Fruit fly (Drosophila melanogaster): Measurements from ENCODE around the gene CG15034.

The CG15034 gene

dm6 chrX:7304798-7305447 lies 42.4 kb downstream of the CG15034 start:
- TF ChIP-seq CG17806 (tag; optimal IDR thresholded peaks at IDR 0.05): no peak
- TF ChIP-seq CG8159 (tag; optimal IDR thresholded peaks at IDR 0.05): peak; percentile 20
- TF ChIP-seq CG14655 (GFP tag; optimal IDR thresholded peaks at IDR 0.05): peak; percentile 23
- no peak for TF ChIP-seq CG8301 (tag; optimal IDR thresholded peaks at IDR 0.05)
- TF ChIP-seq fd96Ca (GFP tag; IDR thresholded peaks at IDR 0.05): no peak
- peak; percentile 31 for TF ChIP-seq CG9948 (tag; optimal IDR thresholded peaks at IDR 0.05)
- TF ChIP-seq CG32121 (GFP tag; IDR thresholded peaks at IDR 0.05): no peak
- TF ChIP-seq CG12605 (GFP tag; IDR thresholded peaks at IDR 0.05): peak; percentile 44; the same call in 1 of the 2 replicates
- no peak for TF ChIP-seq Ets98B (GFP tag; IDR thresholded peaks at IDR 0.05)
- no peak for TF ChIP-seq D1 (tag; optimal IDR thresholded peaks at IDR 0.05)
- peak; percentile 43 for TF ChIP-seq Pif1B (GFP tag; optimal IDR thresholded peaks at IDR 0.05)
- TF ChIP-seq CG13204 (GFP tag; optimal IDR thresholded peaks at IDR 0.05): peak; percentile 72
- no peak for TF ChIP-seq CG4496 (GFP tag; IDR thresholded peaks at IDR 0.05)
- TF ChIP-seq CG10348 (GFP tag; IDR thresholded peaks at IDR 0.05): no peak
- peak; percentile 74 for TF ChIP-seq gl (tag; optimal IDR thresholded peaks at IDR 0.05)
- TF ChIP-seq CG15710 (tag; optimal IDR thresholded peaks at IDR 0.05): peak; percentile 51
- TF ChIP-seq EcR (GFP tag; optimal IDR thresholded peaks at IDR 0.05): peak; percentile 45
- peak; percentile 59 for TF ChIP-seq CG34367 (tag; optimal IDR thresholded peaks at IDR 0.05)
- TF ChIP-seq Snoo (tag; optimal IDR thresholded peaks at IDR 0.05): peak; percentile 29
- no peak for TF ChIP-seq rn (GFP tag; IDR thresholded peaks at IDR 0.05)
- peak; percentile 30 for TF ChIP-seq Pif1A (GFP tag; optimal IDR thresholded peaks at IDR 0.05)

- TF ChIP-seq EcR (GFP tag; optimal IDR thresholded peaks at IDR 0.05) (peak; percentile 62), CG4496 (GFP tag; IDR thresholded peaks at IDR 0.05) (peak; percentile 20; the same call in 1 of the 3 replicates), CG13204 (GFP tag; optimal IDR thresholded peaks at IDR 0.05) (no peak)
Observed at dm6 chrX:7303848-7304427, 43.4 kb downstream of the CG15034 start.

dm6 chrX:7302329-7302728 lies 45.0 kb downstream of the CG15034 start:
- TF ChIP-seq fd96Ca (GFP tag; IDR thresholded peaks at IDR 0.05) (peak; percentile 82), CG10348 (GFP tag; IDR thresholded peaks at IDR 0.05) (no peak), CG13204 (GFP tag; optimal IDR thresholded peaks at IDR 0.05) (peak; percentile 67), Snoo (tag; optimal IDR thresholded peaks at IDR 0.05) (peak; percentile 92), rn (GFP tag; IDR thresholded peaks at IDR 0.05) (peak; percentile 75), Pif1A (GFP tag; optimal IDR thresholded peaks at IDR 0.05) (peak; percentile 92), CG9948 (tag; optimal IDR thresholded peaks at IDR 0.05) (peak; percentile 96), CG32121 (GFP tag; IDR thresholded peaks at IDR 0.05) (peak; percentile 58), CG8301 (tag; optimal IDR thresholded peaks at IDR 0.05) (peak; percentile 87), CG14655 (GFP tag; optimal IDR thresholded peaks at IDR 0.05) (peak; percentile 93), gl (tag; optimal IDR thresholded peaks at IDR 0.05) (peak; percentile 89), CG4496 (GFP tag; IDR thresholded peaks at IDR 0.05) (peak; percentile 92), CG17806 (tag; optimal IDR thresholded peaks at IDR 0.05) (peak; percentile 96), EcR (GFP tag; optimal IDR thresholded peaks at IDR 0.05) (peak; percentile 9), Pif1B (GFP tag; optimal IDR thresholded peaks at IDR 0.05) (peak; percentile 79), Ets98B (GFP tag; IDR thresholded peaks at IDR 0.05) (peak; percentile 75), D1 (tag; optimal IDR thresholded peaks at IDR 0.05) (peak; percentile 68), CG15710 (tag; optimal IDR thresholded peaks at IDR 0.05) (peak; percentile 96), CG8159 (tag; optimal IDR thresholded peaks at IDR 0.05) (peak; percentile 96), CG34367 (tag; optimal IDR thresholded peaks at IDR 0.05) (peak; percentile 96), CG12605 (GFP tag; IDR thresholded peaks at IDR 0.05) (peak; percentile 83)

dm6 chrX:7301351-7302328 lies 45.7 kb downstream of the CG15034 start:
- TF ChIP-seq Pif1B (GFP tag; optimal IDR thresholded peaks at IDR 0.05) (peak; percentile 30), CG15710 (tag; optimal IDR thresholded peaks at IDR 0.05) (peak; percentile 77), CG12605 (GFP tag; IDR thresholded peaks at IDR 0.05) (0 out of 2 replicates have a peak, but pooled peaks have one; percentile 1), D1 (tag; optimal IDR thresholded peaks at IDR 0.05) (no peak), CG14655 (GFP tag; optimal IDR thresholded peaks at IDR 0.05) (peak; percentile 89), Snoo (tag; optimal IDR thresholded peaks at IDR 0.05) (peak; percentile 31), gl (tag; optimal IDR thresholded peaks at IDR 0.05) (no peak), Pif1A (GFP tag; optimal IDR thresholded peaks at IDR 0.05) (peak; percentile 52), CG4496 (GFP tag; IDR thresholded peaks at IDR 0.05) (peak; percentile 87), CG34367 (tag; optimal IDR thresholded peaks at IDR 0.05) (peak; percentile 65), rn (GFP tag; IDR thresholded peaks at IDR 0.05) (peak; percentile 58), CG10348 (GFP tag; IDR thresholded peaks at IDR 0.05) (peak; percentile 44; the same call in 1 of the 2 replicates), CG9948 (tag; optimal IDR thresholded peaks at IDR 0.05) (peak; percentile 73), CG8301 (tag; optimal IDR thresholded peaks at IDR 0.05) (peak; percentile 80), fd96Ca (GFP tag; IDR thresholded peaks at IDR 0.05) (peak; percentile 89), CG13204 (GFP tag; optimal IDR thresholded peaks at IDR 0.05) (peak; percentile 41), Ets98B (GFP tag; IDR thresholded peaks at IDR 0.05) (peak; percentile 87), CG17806 (tag; optimal IDR thresholded peaks at IDR 0.05) (peak; percentile 37), CG32121 (GFP tag; IDR thresholded peaks at IDR 0.05) (peak; percentile 79), EcR (GFP tag; optimal IDR thresholded peaks at IDR 0.05) (no peak), CG8159 (tag; optimal IDR thresholded peaks at IDR 0.05) (peak; percentile 85)
